Worm (Caenorhabditis elegans) whole organism, young adult: Measurements from ENCODE around the gene vps-53.

Source experiments
- F23B12.7 ChIP-seq: sonication (generic microtip); optimal IDR thresholded peaks from 2 replicates; lab custom pipeline; 2017; ENCODE audit warnings: missing genetic modification characterization, mild to moderate bottlenecking, missing compliant biosample characterization, antibody characterized with exemption, moderate library complexity; ENCODE audit not compliant: insufficient read depth
- F52B5.7 ChIP-seq: sonication (generic microtip); optimal IDR thresholded peaks from 2 replicates; lab custom pipeline; 2016; ENCODE audit warnings: mild to moderate bottlenecking, missing genetic modification characterization, missing compliant biosample characterization
- Y95B8A.8 ChIP-seq: fragments of 200-800 bp; sonication (Bioruptor generic); IDR thresholded peaks from 2 replicates; pipeline ENCODE4 v1.3.6; 2022; ENCODE audit warnings: missing genetic modification reagents, missing genetic modification characterization, missing compliant biosample characterization
- attf-3 ChIP-seq: fragments of 200-800 bp; sonication (Bioruptor generic); conservative IDR thresholded peaks from 2 replicates; pipeline ENCODE4 v1.3.6; 2022; ENCODE audit warnings: missing genetic modification reagents, missing genetic modification characterization, missing compliant biosample characterization
- bed-1 ChIP-seq: fragments of 200-800 bp; sonication (Bioruptor generic); IDR thresholded peaks from 2 replicates; pipeline ENCODE4 v1.3.6; 2022; ENCODE audit warnings: missing genetic modification reagents, missing genetic modification characterization, missing compliant biosample characterization
- ceh-40 ChIP-seq: fragments of 200-800 bp; sonication (Bioruptor generic); IDR thresholded peaks from 2 replicates; pipeline ENCODE4 v1.3.6; 2022; ENCODE audit warnings: missing genetic modification characterization, missing compliant biosample characterization
- fkh-3 ChIP-seq: sonication (generic microtip); optimal IDR thresholded peaks from 2 replicates; lab custom pipeline; 2016; ENCODE audit warnings: mild to moderate bottlenecking, missing genetic modification characterization, missing compliant biosample characterization
- pha-4 ChIP-seq: fragments of 150-350 bp; sonication (generic microtip); optimal IDR thresholded peaks from 2 replicates; lab custom pipeline; 2014; ENCODE audit warnings: missing biosample characterization, missing genetic modification reagents, missing genetic modification characterization
- unc-130 ChIP-seq: sonication (generic microtip); optimal IDR thresholded peaks from 2 replicates; lab custom pipeline; 2016; ENCODE audit warnings: missing genetic modification reagents, missing genetic modification characterization, missing compliant biosample characterization
- unc-62 ChIP-seq: fragments of 150-350 bp; optimal IDR thresholded peaks from 2 replicates; lab custom pipeline; 2014; ENCODE audit warnings: missing biosample characterization, missing genetic modification reagents, missing genetic modification characterization

ce11 chrIII:9738954-9739353 is 18.4 kb downstream of the vps-53 start, which contains the start of gene hlh-4:
- TF ChIP-seq F52B5.7 (tag; lab: Kevin White, UChicago), result no peak
- TF ChIP-seq F23B12.7 (tag; lab: Kevin White, UChicago), result no peak
- no peak for TF ChIP-seq pha-4 (tag; lab: Kevin White, UChicago)
- no peak for TF ChIP-seq attf-3 (GFP tag; lab: Robert Waterston, UW)
- TF ChIP-seq Y95B8A.8 (GFP tag; lab: Robert Waterston, UW), result no peak
- no peak for TF ChIP-seq unc-62 (GFP tag; lab: Kevin White, UChicago)
- no peak for TF ChIP-seq bed-1 (GFP tag; lab: Robert Waterston, UW)
- no peak for TF ChIP-seq fkh-3 (tag; lab: Kevin White, UChicago)
- TF ChIP-seq ceh-40 (GFP tag; lab: Robert Waterston, UW), result no peak
- TF ChIP-seq unc-130 (GFP tag; lab: Kevin White, UChicago), result no peak
